Fruit fly (Drosophila melanogaster) whole organism, embryonic: Measurements from ENCODE around the gene E23.

Source experiments
- CG10462 ChIP-seq: fragments of 200-800 bp; sonication (Bioruptor generic); optimal IDR thresholded peaks from 2 replicates; lab custom pipeline; 2016; ENCODE audit warnings: missing biosample characterization, missing genetic modification characterization
- CG12659 ChIP-seq: fragments of 200-800 bp; sonication (Bioruptor generic); optimal IDR thresholded peaks from 3 replicates; lab custom pipeline; 2017; ENCODE audit warnings: mild to moderate bottlenecking, missing biosample characterization, missing genetic modification reagents, missing genetic modification characterization
- CG14050 ChIP-seq: fragments of 200-800 bp; sonication (Bioruptor generic); IDR thresholded peaks from 3 replicates; pipeline ENCODE4 v1.3.6; 2022; ENCODE audit warnings: missing biosample characterization, missing genetic modification characterization
- CG14710 ChIP-seq: fragments of 200-800 bp; sonication (Bioruptor generic); optimal IDR thresholded peaks from 3 replicates; lab custom pipeline; 2019; ENCODE audit warnings: missing biosample characterization, mild to moderate bottlenecking, missing genetic modification characterization, moderate library complexity
- CG14860 ChIP-seq: fragments of 200-800 bp; sonication (Bioruptor generic); IDR thresholded peaks from 3 replicates; pipeline ENCODE4 v1.3.6; 2022; ENCODE audit warnings: missing biosample characterization, missing genetic modification characterization; ENCODE audit not compliant: partially characterized antibody
- CG2678 ChIP-seq: fragments of 200-800 bp; sonication (Bioruptor generic); optimal IDR thresholded peaks from 3 replicates; lab custom pipeline; 2019; ENCODE audit warnings: missing biosample characterization, mild to moderate bottlenecking, missing genetic modification characterization, moderate library complexity
- CG2712 ChIP-seq: fragments of 200-800 bp; optimal IDR thresholded peaks from 3 replicates; lab custom pipeline; 2019; ENCODE audit warnings: missing biosample characterization, mild to moderate bottlenecking, missing genetic modification characterization, moderate library complexity
- CG2889 ChIP-seq: fragments of 200-800 bp; sonication (Bioruptor generic); IDR thresholded peaks from 3 replicates; pipeline ENCODE4 v1.3.6; 2022; ENCODE audit warnings: missing biosample characterization, missing genetic modification characterization
- CG4820 ChIP-seq: fragments of 200-800 bp; sonication (Bioruptor generic); optimal IDR thresholded peaks from 3 replicates; lab custom pipeline; 2016; ENCODE audit warnings: missing biosample characterization, missing genetic modification characterization
- CG5180 ChIP-seq: fragments of 200-800 bp; sonication (Bioruptor generic); optimal IDR thresholded peaks from 3 replicates; lab custom pipeline; 2017; ENCODE audit warnings: missing biosample characterization, missing genetic modification characterization, mild to moderate bottlenecking, moderate library complexity, missing genetic modification reagents
- CG6765 ChIP-seq: fragments of 200-800 bp; sonication (Bioruptor generic); optimal IDR thresholded peaks from 3 replicates; lab custom pipeline; 2017; ENCODE audit warnings: missing biosample characterization, mild to moderate bottlenecking, missing genetic modification characterization
- CG6791 ChIP-seq: fragments of 200-800 bp; sonication (Bioruptor generic); IDR thresholded peaks from 3 replicates; pipeline ENCODE4 v1.3.6; 2022; ENCODE audit warnings: missing biosample characterization, missing genetic modification characterization; ENCODE audit not compliant: partially characterized antibody
- CG7963 ChIP-seq: fragments of 200-800 bp; sonication (Bioruptor generic); IDR thresholded peaks from 3 replicates; pipeline ENCODE4 v1.3.6; 2022; ENCODE audit warnings: missing biosample characterization, missing genetic modification characterization; ENCODE audit not compliant: partially characterized antibody
- CG8089 ChIP-seq: fragments of 200-800 bp; sonication (Bioruptor generic); optimal IDR thresholded peaks from 3 replicates; lab custom pipeline; 2016; ENCODE audit warnings: missing biosample characterization, missing genetic modification characterization
- CG8478 ChIP-seq: fragments of >200 bp; optimal IDR thresholded peaks from 2 replicates; lab custom pipeline; 2018
- CHES-1-like ChIP-seq: fragments of 200-800 bp; sonication (Bioruptor generic); optimal IDR thresholded peaks from 2 replicates; lab custom pipeline; 2016; ENCODE audit warnings: missing biosample characterization, missing genetic modification characterization
- D19B ChIP-seq: fragments of 200-800 bp; sonication (Bioruptor generic); optimal IDR thresholded peaks from 2 replicates; lab custom pipeline; 2017; ENCODE audit warnings: missing biosample characterization, mild to moderate bottlenecking, missing genetic modification characterization
- Dad ChIP-seq: fragments of 200-800 bp; sonication (Bioruptor generic); optimal IDR thresholded peaks from 3 replicates; lab custom pipeline; 2016; ENCODE audit warnings: missing biosample characterization, missing genetic modification characterization
- E2f1 ChIP-seq: fragments of 200-800 bp; sonication (Bioruptor generic); IDR thresholded peaks from 2 replicates; pipeline ENCODE4 v1.3.6; 2022; ENCODE audit warnings: missing biosample characterization, missing genetic modification characterization
- Fer1 ChIP-seq: fragments of 200-800 bp; sonication (Bioruptor generic); optimal IDR thresholded peaks from 2 replicates; lab custom pipeline; 2017; ENCODE audit warnings: missing biosample characterization, mild to moderate bottlenecking, missing genetic modification characterization
- HmgZ ChIP-seq: fragments of 200-800 bp; sonication (Bioruptor generic); optimal IDR thresholded peaks from 2 replicates; lab custom pipeline; 2018; ENCODE audit warnings: missing biosample characterization, mild to moderate bottlenecking, missing genetic modification characterization
- MBD-R2 ChIP-seq: fragments of 200-800 bp; sonication (Bioruptor generic); IDR thresholded peaks from 2 replicates; pipeline ENCODE4 v1.3.6; 2022; ENCODE audit warnings: missing biosample characterization, missing genetic modification characterization
- MTF-1 ChIP-seq: fragments of 200-800 bp; sonication (Bioruptor generic); optimal IDR thresholded peaks from 2 replicates; lab custom pipeline; 2018; ENCODE audit warnings: missing biosample characterization, mild to moderate bottlenecking, missing genetic modification characterization, borderline replicate concordance
- Oli ChIP-seq: fragments of 200-800 bp; sonication (Bioruptor generic); optimal IDR thresholded peaks from 2 replicates; lab custom pipeline; 2018; ENCODE audit warnings: missing biosample characterization, mild to moderate bottlenecking, missing genetic modification characterization, moderate library complexity
- Opbp ChIP-seq: fragments of 200-800 bp; sonication (Bioruptor generic); IDR thresholded peaks from 3 replicates; pipeline ENCODE4 v1.3.6; 2022; ENCODE audit warnings: missing biosample characterization, missing genetic modification characterization; ENCODE audit not compliant: partially characterized antibody
- Pdp1 ChIP-seq, 2 experiments: fragments of 200-800 bp; sonication (Bioruptor generic); optimal IDR thresholded peaks; 3 replicates each; lab custom pipeline; 2016; ENCODE audit warnings: missing biosample characterization in 2 of 2, missing genetic modification characterization in 2 of 2, mild to moderate bottlenecking in 1 of 2, moderate library complexity in 1 of 2
- Side ChIP-seq: fragments of 200-800 bp; sonication (Bioruptor generic); optimal IDR thresholded peaks from 2 replicates; lab custom pipeline; 2016; ENCODE audit warnings: missing biosample characterization, missing genetic modification characterization
- ap ChIP-seq: fragments of 200-800 bp; sonication (Bioruptor generic); IDR thresholded peaks from 2 replicates; pipeline ENCODE4 v1.3.6; 2022; ENCODE audit warnings: missing biosample characterization, missing genetic modification characterization
- bab2 ChIP-seq: fragments of 200-800 bp; sonication (Bioruptor generic); optimal IDR thresholded peaks from 2 replicates; lab custom pipeline; 2016; ENCODE audit warnings: missing biosample characterization, missing genetic modification characterization
- br ChIP-seq: fragments of >200 bp; optimal IDR thresholded peaks from 2 replicates; lab custom pipeline; 2017
- caup ChIP-seq: fragments of 200-800 bp; sonication (Bioruptor generic); optimal IDR thresholded peaks from 3 replicates; lab custom pipeline; 2017; ENCODE audit warnings: missing biosample characterization, mild to moderate bottlenecking, missing genetic modification characterization, moderate library complexity; ENCODE audit not compliant: severe bottlenecking
- crc ChIP-seq: fragments of 200-800 bp; sonication (Bioruptor generic); optimal IDR thresholded peaks from 2 replicates; lab custom pipeline; 2016; ENCODE audit warnings: missing biosample characterization, missing genetic modification characterization
- cwo ChIP-seq: fragments of 200-800 bp; sonication (Bioruptor generic); optimal IDR thresholded peaks from 3 replicates; lab custom pipeline; 2017; ENCODE audit warnings: missing biosample characterization, missing genetic modification characterization, mild to moderate bottlenecking, moderate library complexity, missing genetic modification reagents
- fru ChIP-seq: fragments of >200 bp; optimal IDR thresholded peaks from 2 replicates; lab custom pipeline; 2017
- fu2 ChIP-seq: fragments of 200-800 bp; sonication (Bioruptor generic); optimal IDR thresholded peaks from 2 replicates; lab custom pipeline; 2016; ENCODE audit warnings: missing biosample characterization, missing genetic modification characterization
- gsb ChIP-seq: fragments of 200-800 bp; sonication (Bioruptor generic); IDR thresholded peaks from 2 replicates; pipeline ENCODE4 v1.3.6; 2022; ENCODE audit warnings: missing biosample characterization, missing genetic modification characterization
- nerfin-1 ChIP-seq: fragments of 200-800 bp; sonication (Bioruptor generic); optimal IDR thresholded peaks from 3 replicates; lab custom pipeline; 2019; ENCODE audit warnings: missing biosample characterization, mild to moderate bottlenecking, missing genetic modification characterization, moderate library complexity
- nom ChIP-seq: fragments of 200-800 bp; sonication (Bioruptor generic); optimal IDR thresholded peaks from 2 replicates; lab custom pipeline; 2017; ENCODE audit warnings: missing biosample characterization, missing genetic modification characterization, mild to moderate bottlenecking, moderate library complexity, missing genetic modification reagents
- p53 ChIP-seq: fragments of 200-800 bp; sonication (Bioruptor generic); optimal IDR thresholded peaks from 2 replicates; lab custom pipeline; 2016; ENCODE audit warnings: missing biosample characterization, missing genetic modification characterization
- pan ChIP-seq, 4 experiments: fragments of >200 bp in 3 of 4; fragments of 200-800 bp in 1 of 4; sonication (Bioruptor generic) in 1 of 4; optimal IDR thresholded peaks in 3 of 4; IDR thresholded peaks in 1 of 4; 2 replicates each; pipeline versions ENCODE4 v1.3.6 to Lab custom; 2017 to 2022; ENCODE audit warnings: missing biosample characterization in 2 of 4, missing genetic modification characterization in 2 of 4, mixed read lengths in 1 of 4
- pita ChIP-seq: fragments of 200-800 bp; sonication (Bioruptor generic); optimal IDR thresholded peaks from 2 replicates; lab custom pipeline; 2017; ENCODE audit warnings: missing biosample characterization, mild to moderate bottlenecking, missing genetic modification characterization
- repo ChIP-seq: fragments of 200-800 bp; sonication (Bioruptor generic); optimal IDR thresholded peaks from 2 replicates; lab custom pipeline; 2016; ENCODE audit warnings: missing biosample characterization, missing genetic modification characterization
- run ChIP-seq: fragments of 200-800 bp; sonication (Bioruptor generic); optimal IDR thresholded peaks from 3 replicates; lab custom pipeline; 2018; ENCODE audit warnings: missing biosample characterization, mild to moderate bottlenecking, missing genetic modification characterization
- seq ChIP-seq: fragments of 200-800 bp; sonication (Bioruptor generic); IDR thresholded peaks from 2 replicates; pipeline ENCODE4 v1.3.6; 2022; ENCODE audit warnings: missing biosample characterization, missing genetic modification characterization
- sim ChIP-seq: fragments of 200-800 bp; sonication (Bioruptor generic); IDR thresholded peaks from 2 replicates; pipeline ENCODE4 v1.3.6; 2022; ENCODE audit warnings: missing biosample characterization, missing genetic modification characterization
- stc ChIP-seq: fragments of 200-800 bp; sonication (Bioruptor generic); IDR thresholded peaks from 2 replicates; pipeline ENCODE4 v1.3.6; 2022; ENCODE audit warnings: missing biosample characterization, missing genetic modification characterization
- stwl ChIP-seq: fragments of 200-800 bp; sonication (Bioruptor generic); optimal IDR thresholded peaks from 3 replicates; lab custom pipeline; 2018; ENCODE audit warnings: missing biosample characterization, mild to moderate bottlenecking, missing genetic modification characterization, moderate library complexity
- vvl ChIP-seq: fragments of 200-800 bp; sonication (Bioruptor generic); IDR thresholded peaks from 2 replicates; pipeline ENCODE4 v1.3.6; 2022; ENCODE audit warnings: missing biosample characterization, missing genetic modification characterization
- wdn ChIP-seq: fragments of 200-800 bp; sonication (Bioruptor generic); IDR thresholded peaks from 2 replicates; pipeline ENCODE4 v1.3.6; 2022; ENCODE audit warnings: missing biosample characterization, missing genetic modification characterization
- zen ChIP-seq: fragments of 200-800 bp; sonication (Bioruptor generic); optimal IDR thresholded peaks from 3 replicates; lab custom pipeline; 2018; ENCODE audit warnings: missing biosample characterization, mild to moderate bottlenecking, missing genetic modification characterization, moderate library complexity

E23 gene

dm6 chr2L:3376684-3377086, 22.1 kb upstream of the E23 start, which contains the start of the genes CG9662 and Ptpa (continued):
- TF ChIP-seq CG2678 (tag; lab: Kevin White, UChicago) (peak; percentile 79), MTF-1 (GFP tag; lab: Kevin White, UChicago) (no peak), run (no peak), caup (GFP tag; lab: Kevin White, UChicago) (peak; percentile 61), seq (GFP tag; lab: Robert Waterston, UW) (peak; percentile 50), E2f1 (GFP tag; lab: Robert Waterston, UW) (peak; percentile 55), CG2889 (GFP tag; lab: Robert Waterston, UW) (peak; percentile 75; the same call in 1 of the 3 replicates), MBD-R2 (GFP tag; lab: Robert Waterston, UW) (peak; percentile 98), br (no peak), Fer1 (GFP tag; lab: Kevin White, UChicago) (no peak), stwl (tag; lab: Kevin White, UChicago) (peak; percentile 85), sim (GFP tag; lab: Robert Waterston, UW) (no peak), HmgZ (tag; lab: Kevin White, UChicago) (peak; percentile 80), fru (lab: Kevin White, UChicago) (no peak), gsb (GFP tag; lab: Robert Waterston, UW) (peak; percentile 11; the same call in 1 of the 2 replicates), CG6765 (GFP tag; lab: Kevin White, UChicago) (no peak), Side (GFP tag; lab: Kevin White, UChicago) (peak; percentile 74), CG14860 (GFP tag; lab: Robert Waterston, UW) (peak; percentile 88), CG8478 (lab: Kevin White, UChicago) (no peak), p53 (GFP tag; lab: Kevin White, UChicago) (peak; percentile 70), CG8089 (peak; percentile 70), fu2 (peak; percentile 80), CG5180 (GFP tag; lab: Kevin White, UChicago) (no peak), CG14710 (tag; lab: Kevin White, UChicago) (peak; percentile 90), repo (GFP tag; lab: Kevin White, UChicago) (peak; percentile 65), CG14050 (no peak; the same call in 2 of the 3 replicates), CG6791 (GFP tag; lab: Robert Waterston, UW) (peak; percentile 75; the same call in 2 of the 3 replicates), wdn (GFP tag; lab: Robert Waterston, UW) (peak; percentile 79), CHES-1-like (peak; percentile 88), nom (GFP tag; lab: Kevin White, UChicago) (no peak), CG7963 (GFP tag; lab: Robert Waterston, UW) (peak; percentile 77), ap (GFP tag; lab: Robert Waterston, UW) (peak; percentile 21; the same call in 1 of the 2 replicates), bab2 (peak; percentile 90), Opbp (GFP tag; lab: Robert Waterston, UW) (peak; percentile 77), CG4820 (GFP tag; lab: Kevin White, UChicago) (peak; percentile 80), zen (tag; lab: Kevin White, UChicago) (peak; percentile 84), Dad (GFP tag; lab: Kevin White, UChicago) (peak; percentile 84), CG10462 (GFP tag; lab: Kevin White, UChicago) (peak; percentile 47), vvl (GFP tag; lab: Robert Waterston, UW) (peak; percentile 64), cwo (GFP tag; lab: Kevin White, UChicago) (peak; percentile 21), Oli (tag; lab: Kevin White, UChicago) (peak; percentile 64), pan (optimal IDR thresholded peaks at IDR 0.05; lab: Kevin White, UChicago) (no peak), pan (GFP tag; optimal IDR thresholded peaks at IDR 0.05 in 1 of 2, IDR thresholded peaks at IDR 0.05 in 1 of 2) (peak in 1 of 2 experiments; percentile 77), D19B (peak; percentile 58), CG2712 (peak; percentile 87), nerfin-1 (tag; lab: Kevin White, UChicago) (no peak), stc (no peak), pita (GFP tag; lab: Kevin White, UChicago) (no peak), crc (GFP tag; lab: Kevin White, UChicago) (peak; percentile 43), Pdp1 (GFP tag; optimal IDR thresholded peaks at IDR 0.05; lab: Kevin White, UChicago) (peak; percentile 89 to 90), CG12659 (GFP tag; lab: Kevin White, UChicago) (peak; percentile 85)
